Worm (Caenorhabditis elegans): ENCODE measurements around the gene fis-1.

The fis-1 gene

DNA sequence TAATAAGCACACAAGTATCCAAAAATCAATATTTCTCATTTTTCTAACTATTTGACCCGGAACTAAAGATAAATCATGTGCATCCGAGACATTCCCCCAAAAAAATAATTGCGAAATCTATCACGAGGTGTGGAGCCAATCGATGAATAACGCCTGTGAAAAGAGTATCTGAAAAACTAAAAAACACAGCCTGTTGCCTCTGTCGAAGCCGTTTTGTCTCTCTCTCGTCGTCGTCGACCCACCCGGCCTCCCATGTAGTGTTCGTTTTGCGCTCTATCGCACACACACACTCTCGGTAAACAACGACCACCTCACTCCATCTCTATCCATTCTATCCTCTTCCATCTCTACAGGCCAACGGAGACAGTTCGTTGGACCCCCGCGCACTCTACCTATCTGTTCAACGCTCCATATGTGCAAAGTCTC is 27.8 kb downstream of the fis-1 start (continued):
- TF ChIP-seq fkh-2 (tag; optimal IDR thresholded peaks at IDR 0.05), result no peak
- peak; percentile 0 for TF ChIP-seq fkh-10 (GFP tag; optimal IDR thresholded peaks at IDR 0.05)
- TF ChIP-seq egl-27 (tag; optimal IDR thresholded peaks at IDR 0.05), result no peak
- TF ChIP-seq mdl-1 (tag; optimal IDR thresholded peaks at IDR 0.05), result no peak
- TF ChIP-seq ceh-28 (tag; optimal IDR thresholded peaks at IDR 0.05), result peak; percentile 83

DNA sequence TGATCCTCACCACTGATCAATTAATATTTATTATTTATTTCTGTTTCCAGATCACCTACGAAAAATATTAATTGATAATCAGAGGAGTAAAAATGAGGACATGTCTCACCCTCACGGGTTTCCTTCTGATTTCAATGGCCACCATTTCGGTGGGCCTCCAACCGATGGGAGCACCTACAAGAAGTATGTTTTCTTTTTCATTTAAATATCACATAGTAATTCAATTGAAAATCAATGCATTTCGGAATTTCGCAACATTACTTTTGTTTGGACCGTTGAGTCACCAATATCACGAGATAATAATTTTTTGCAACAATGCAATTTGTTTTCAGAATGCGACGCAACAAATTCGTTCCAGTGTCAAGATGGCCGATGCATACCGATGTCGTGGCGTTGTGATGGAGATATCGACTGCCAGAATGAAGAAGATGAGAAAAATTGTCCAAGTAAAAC is 28.4 kb downstream of the fis-1 start, which contains the start of gene gldi-2:
gldi-2 (plus strand) TSS at position 51 of the 453 bp plus-strand sequence.
- TF ChIP-seq nhr-67 (tag; optimal IDR thresholded peaks at IDR 0.05) (no peak), pha-4 (tag; optimal IDR thresholded peaks at IDR 0.05) (no peak), unc-39 (tag; optimal IDR thresholded peaks at IDR 0.05) (no peak), lin-15B (tag; optimal IDR thresholded peaks at IDR 0.05) (no peak), elt-1 (tag; optimal IDR thresholded peaks at IDR 0.05) (no peak), lsy-12 (tag; optimal IDR thresholded peaks at IDR 0.05) (no peak), egl-27 (tag; optimal IDR thresholded peaks at IDR 0.05) (no peak), ztf-4 (tag; optimal IDR thresholded peaks at IDR 0.05) (no peak), ceh-16 (tag; optimal IDR thresholded peaks at IDR 0.05) (no peak), mdl-1 (tag; optimal IDR thresholded peaks at IDR 0.05) (no peak), elt-2 (tag; optimal IDR thresholded peaks at IDR 0.05) (no peak), lin-39 (tag; optimal IDR thresholded peaks at IDR 0.05) (no peak), fos-1 (tag; optimal IDR thresholded peaks at IDR 0.05) (no peak), egl-5 (tag; optimal IDR thresholded peaks at IDR 0.05) (no peak), nhr-28 (tag; optimal IDR thresholded peaks at IDR 0.05) (no peak), daf-12 (tag; optimal IDR thresholded peaks at IDR 0.05) (no peak), nhr-12 (tag; optimal IDR thresholded peaks at IDR 0.05) (no peak), R02D3.7 (tag; optimal IDR thresholded peaks at IDR 0.05) (no peak)

DNA sequence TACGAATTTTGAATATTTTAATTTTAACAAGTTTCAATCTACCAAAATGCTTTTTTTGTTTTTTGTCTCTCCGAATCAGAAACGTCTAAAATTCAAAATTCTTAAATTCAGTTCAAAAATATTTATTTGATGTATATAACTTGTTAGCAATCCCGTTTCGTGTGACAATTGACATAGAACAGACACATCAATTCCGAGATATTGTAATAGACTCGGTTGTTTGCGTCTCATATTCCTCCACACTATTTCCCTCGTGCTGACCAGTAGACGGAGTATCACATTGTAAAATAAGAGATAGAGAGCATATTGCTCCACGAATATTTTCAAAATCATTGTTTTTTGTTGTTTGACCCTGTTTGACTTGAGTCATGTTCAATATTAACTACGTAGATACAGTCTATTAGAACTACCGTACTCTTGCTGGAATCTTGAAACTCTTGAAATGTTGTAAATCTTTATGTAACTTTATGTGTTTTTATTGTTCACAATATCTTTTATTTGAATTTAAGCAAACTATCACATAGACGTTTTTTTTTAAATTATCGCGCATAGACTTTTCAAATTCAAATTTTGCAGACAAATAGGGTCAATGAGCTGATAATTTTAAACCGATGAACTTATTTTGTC is 33.8 kb downstream of the fis-1 start, which contains the start of gene T13C2.3:
T13C2.3 (plus strand) TSS at position 577 of the 627 bp plus-strand sequence.
- TF ChIP-seq egl-27 (tag; optimal IDR thresholded peaks at IDR 0.05), result no peak
- TF ChIP-seq jun-1 (tag; optimal IDR thresholded peaks at IDR 0.05), result no peak
- TF ChIP-seq unc-39 (tag; optimal IDR thresholded peaks at IDR 0.05), result no peak
- no peak for TF ChIP-seq eor-1 (tag; optimal IDR thresholded peaks at IDR 0.05)
- TF ChIP-seq nhr-28 (tag; optimal IDR thresholded peaks at IDR 0.05), result no peak
- TF ChIP-seq zag-1 (tag; optimal IDR thresholded peaks at IDR 0.05), result no peak
- TF ChIP-seq sea-2 (GFP tag; optimal IDR thresholded peaks at IDR 0.05), result no peak
- TF ChIP-seq fos-1 (tag; optimal IDR thresholded peaks at IDR 0.05), result no peak
- TF ChIP-seq nhr-77 (tag; optimal IDR thresholded peaks at IDR 0.05), result no peak
- no peak for TF ChIP-seq nhr-25 (tag; optimal IDR thresholded peaks at IDR 0.05)
- no peak for TF ChIP-seq nfya-1 (tag; optimal IDR thresholded peaks at IDR 0.05; ENCODE audit: insufficient read depth)
- no peak for TF ChIP-seq elt-2 (tag; optimal IDR thresholded peaks at IDR 0.05)
- TF ChIP-seq ztf-11 (tag; optimal IDR thresholded peaks at IDR 0.05), result no peak
- TF ChIP-seq lin-39 (tag; optimal IDR thresholded peaks at IDR 0.05), result no peak
- no peak for TF ChIP-seq egl-5 (tag; optimal IDR thresholded peaks at IDR 0.05)
- no peak for TF ChIP-seq nhr-12 (tag; optimal IDR thresholded peaks at IDR 0.05)
- TF ChIP-seq tbx-2 (tag; optimal IDR thresholded peaks at IDR 0.05), result no peak

DNA sequence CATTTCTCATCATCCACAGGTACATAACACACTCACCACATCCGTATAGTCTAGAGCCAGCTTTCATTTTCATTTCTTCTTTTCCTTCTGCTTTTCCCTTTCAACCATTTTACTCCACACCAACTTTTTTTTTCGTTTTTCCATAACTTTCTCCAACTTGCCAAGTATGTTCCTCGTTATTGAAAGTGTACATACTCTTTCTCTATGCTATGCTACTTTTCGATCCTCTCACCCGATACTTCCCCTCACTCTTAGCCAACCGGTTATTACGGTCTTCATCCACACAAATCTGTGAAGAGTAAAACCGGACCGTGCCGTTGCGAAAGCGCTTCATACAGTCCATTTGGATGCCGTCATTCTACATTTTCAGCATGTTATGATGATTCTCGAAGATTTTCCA is 36.9 kb downstream of the fis-1 start, which contains the start of gene T13C2.2:
T13C2.2 (plus strand) TSS at position 301 of the 400 bp plus-strand sequence.
- TF ChIP-seq elt-1 (tag; optimal IDR thresholded peaks at IDR 0.05) (no peak), egl-5 (tag; optimal IDR thresholded peaks at IDR 0.05) (no peak), mml-1 (tag; optimal IDR thresholded peaks at IDR 0.05) (no peak), fkh-2 (tag; optimal IDR thresholded peaks at IDR 0.05) (no peak), jun-1 (tag; optimal IDR thresholded peaks at IDR 0.05) (no peak), lin-15B (tag; optimal IDR thresholded peaks at IDR 0.05) (no peak), ama-1 (optimal IDR thresholded peaks at IDR 0.05) (no peak), skn-1 (tag; optimal IDR thresholded peaks at IDR 0.05) (no peak), nhr-43 (tag; optimal IDR thresholded peaks at IDR 0.05; ENCODE audit: poor library complexity, severe bottlenecking) (no peak), ceh-16 (tag; optimal IDR thresholded peaks at IDR 0.05) (no peak), fkh-10 (GFP tag; optimal IDR thresholded peaks at IDR 0.05) (no peak), snpc-4 (tag; optimal IDR thresholded peaks at IDR 0.05) (no peak), ceh-82 (tag; optimal IDR thresholded peaks at IDR 0.05) (no peak), elt-3 (tag; optimal IDR thresholded peaks at IDR 0.05) (no peak)
